Worm (Caenorhabditis elegans) whole organism, L2 larva: ENCODE results near the gene C56C10.4.
A peak's percentile ranks its signal among the peaks of the same experiment; 100 is the strongest.

Experiments used
- C34F6.9 ChIP-seq: fragments of 150-350 bp; optimal IDR thresholded peaks from 2 replicates; lab custom pipeline; 2014; ENCODE audit warnings: missing biosample characterization, missing genetic modification characterization
- F13H6.1 ChIP-seq: sonication (generic microtip); optimal IDR thresholded peaks from 2 replicates; lab custom pipeline; 2016; ENCODE audit warnings: missing genetic modification characterization, missing compliant biosample characterization
- R02D3.7 ChIP-seq: fragments of 150-350 bp; optimal IDR thresholded peaks from 2 replicates; lab custom pipeline; 2014; ENCODE audit warnings: missing biosample characterization, missing genetic modification characterization
- Y55F3AM.14 ChIP-seq: fragments of 200-800 bp; sonication (Bioruptor generic); optimal IDR thresholded peaks from 2 replicates; lab custom pipeline; 2018; ENCODE audit warnings: mild to moderate bottlenecking, missing genetic modification characterization, missing compliant biosample characterization
- ZK546.5 ChIP-seq: sonication (generic microtip); optimal IDR thresholded peaks from 2 replicates; lab custom pipeline; 2017; ENCODE audit warnings: missing biosample characterization, missing genetic modification characterization
- aly-2 ChIP-seq: fragments of 150-350 bp; optimal IDR thresholded peaks from 2 replicates; lab custom pipeline; 2014; ENCODE audit warnings: missing biosample characterization, missing genetic modification characterization
- ama-1 ChIP-seq: fragments of 150-350 bp; optimal IDR thresholded peaks from 2 replicates; lab custom pipeline; 2018; ENCODE audit warnings: inconsistent platforms
- ceh-16 ChIP-seq: fragments of 150-350 bp; optimal IDR thresholded peaks from 2 replicates; lab custom pipeline; 2014; ENCODE audit warnings: missing biosample characterization, missing genetic modification characterization
- ceh-82 ChIP-seq: fragments of 150-350 bp; optimal IDR thresholded peaks from 2 replicates; lab custom pipeline; 2014; ENCODE audit warnings: missing biosample characterization, missing genetic modification characterization
- dmd-4 ChIP-seq: sonication (generic microtip); optimal IDR thresholded peaks from 2 replicates; lab custom pipeline; 2017; ENCODE audit warnings: missing biosample characterization, missing genetic modification characterization
- egl-27 ChIP-seq: sonication (generic microtip); optimal IDR thresholded peaks from 3 replicates; lab custom pipeline; 2017; ENCODE audit warnings: missing biosample characterization, missing genetic modification reagents, missing genetic modification characterization
- elt-1 ChIP-seq: fragments of 150-350 bp; optimal IDR thresholded peaks from 2 replicates; lab custom pipeline; 2014; ENCODE audit warnings: missing biosample characterization, missing genetic modification characterization
- elt-3 ChIP-seq: sonication (generic microtip); optimal IDR thresholded peaks from 2 replicates; lab custom pipeline; 2017; ENCODE audit warnings: missing biosample characterization, missing genetic modification characterization
- fos-1 ChIP-seq: fragments of 150-350 bp; optimal IDR thresholded peaks from 2 replicates; lab custom pipeline; 2014; ENCODE audit warnings: missing biosample characterization, missing genetic modification characterization
- gmeb-1 ChIP-seq: fragments of 150-350 bp; optimal IDR thresholded peaks from 2 replicates; lab custom pipeline; 2014; ENCODE audit warnings: missing biosample characterization, missing genetic modification characterization
- lin-11 ChIP-seq: fragments of 150-350 bp; sonication (generic microtip); optimal IDR thresholded peaks from 2 replicates; lab custom pipeline; 2014; ENCODE audit warnings: missing biosample characterization, missing genetic modification characterization, inconsistent platforms, mixed read lengths
- lin-13 ChIP-seq: fragments of 150-350 bp; optimal IDR thresholded peaks from 2 replicates; lab custom pipeline; 2014; ENCODE audit warnings: missing biosample characterization, missing genetic modification reagents, missing genetic modification characterization
- lin-39 ChIP-seq: fragments of 150-350 bp; optimal IDR thresholded peaks from 2 replicates; lab custom pipeline; 2014; ENCODE audit warnings: missing biosample characterization, missing genetic modification reagents, missing genetic modification characterization
- lsy-2 ChIP-seq, 2 experiments: fragments of 150-350 bp in 1 of 2; sonication (generic microtip) in 1 of 2; optimal IDR thresholded peaks; 2 replicates each; lab custom pipeline; 2014 to 2017; ENCODE audit warnings: missing biosample characterization in 2 of 2, missing genetic modification characterization in 2 of 2
- mab-5 ChIP-seq: fragments of 150-350 bp; optimal IDR thresholded peaks from 2 replicates; lab custom pipeline; 2014; ENCODE audit warnings: missing biosample characterization, missing genetic modification characterization
- mdl-1 ChIP-seq, 2 experiments: fragments of 150-350 bp in 1 of 2; sonication (generic microtip) in 1 of 2; optimal IDR thresholded peaks; 2 replicates each; lab custom pipeline; 2017; ENCODE audit warnings: missing biosample characterization in 2 of 2, missing genetic modification characterization in 2 of 2
- nhr-10 ChIP-seq: sonication (generic microtip); optimal IDR thresholded peaks from 2 replicates; lab custom pipeline; 2017; ENCODE audit warnings: missing biosample characterization, missing genetic modification characterization
- nhr-11 ChIP-seq: fragments of 150-350 bp; optimal IDR thresholded peaks from 2 replicates; lab custom pipeline; 2014; ENCODE audit warnings: missing biosample characterization, missing genetic modification characterization
- nhr-12 ChIP-seq: fragments of 150-350 bp; optimal IDR thresholded peaks from 2 replicates; lab custom pipeline; 2014; ENCODE audit warnings: missing biosample characterization, missing genetic modification characterization
- nhr-129 ChIP-seq: fragments of 150-350 bp; optimal IDR thresholded peaks from 2 replicates; lab custom pipeline; 2014; ENCODE audit warnings: missing biosample characterization, missing genetic modification characterization
- nhr-21 ChIP-seq: fragments of 150-350 bp; optimal IDR thresholded peaks from 2 replicates; lab custom pipeline; 2014; ENCODE audit warnings: missing biosample characterization, missing genetic modification characterization
- nhr-23 ChIP-seq: fragments of 150-350 bp; optimal IDR thresholded peaks from 2 replicates; lab custom pipeline; 2014; ENCODE audit warnings: missing biosample characterization, missing genetic modification reagents, missing genetic modification characterization
- nhr-237 ChIP-seq: fragments of 150-350 bp; optimal IDR thresholded peaks from 2 replicates; lab custom pipeline; 2014; ENCODE audit warnings: missing biosample characterization, missing genetic modification characterization
- nhr-25 ChIP-seq: fragments of 150-350 bp; sonication (generic microtip); optimal IDR thresholded peaks from 3 replicates; lab custom pipeline; 2014; ENCODE audit warnings: missing biosample characterization, missing genetic modification characterization
- nhr-6 ChIP-seq: fragments of 150-350 bp; optimal IDR thresholded peaks from 2 replicates; lab custom pipeline; 2014; ENCODE audit warnings: missing biosample characterization, missing genetic modification characterization
- peb-1 ChIP-seq: fragments of 150-350 bp; optimal IDR thresholded peaks from 2 replicates; lab custom pipeline; 2014; ENCODE audit warnings: missing biosample characterization, missing genetic modification characterization
- sem-4 ChIP-seq: fragments of 150-350 bp; optimal IDR thresholded peaks from 2 replicates; lab custom pipeline; 2014; ENCODE audit warnings: missing biosample characterization, missing genetic modification reagents, missing genetic modification characterization
- skn-1 ChIP-seq: sonication (generic microtip); optimal IDR thresholded peaks from 2 replicates; lab custom pipeline; 2017; ENCODE audit warnings: missing biosample characterization, missing genetic modification characterization
- sma-3 ChIP-seq: sonication (generic microtip); optimal IDR thresholded peaks from 2 replicates; lab custom pipeline; 2016; ENCODE audit warnings: missing genetic modification reagents, missing genetic modification characterization, missing compliant biosample characterization
- sma-9 ChIP-seq, 2 experiments: fragments of 150-350 bp in 1 of 2; sonication (generic microtip) in 1 of 2; optimal IDR thresholded peaks; 2 replicates each; lab custom pipeline; 2014 to 2016; ENCODE audit warnings: missing genetic modification characterization in 2 of 2, mild to moderate bottlenecking in 1 of 2, missing biosample characterization in 1 of 2, missing compliant biosample characterization in 1 of 2, missing genetic modification reagents in 1 of 2, moderate library complexity in 1 of 2
- snpc-4 ChIP-seq: fragments of 150-350 bp; optimal IDR thresholded peaks from 2 replicates; lab custom pipeline; 2014; ENCODE audit warnings: missing biosample characterization, missing genetic modification characterization
- unc-39 ChIP-seq: fragments of 150-350 bp; optimal IDR thresholded peaks from 2 replicates; lab custom pipeline; 2014; ENCODE audit warnings: missing biosample characterization, missing genetic modification characterization
- unc-55 ChIP-seq: fragments of 150-350 bp; sonication (generic microtip); optimal IDR thresholded peaks from 3 replicates; lab custom pipeline; 2014; ENCODE audit warnings: missing biosample characterization, missing genetic modification reagents, missing genetic modification characterization
- unc-62 ChIP-seq: fragments of 150-350 bp; optimal IDR thresholded peaks from 2 replicates; lab custom pipeline; 2014; ENCODE audit warnings: missing biosample characterization, missing genetic modification reagents, missing genetic modification characterization
- zag-1 ChIP-seq: fragments of 150-350 bp; optimal IDR thresholded peaks from 2 replicates; lab custom pipeline; 2014; ENCODE audit warnings: missing biosample characterization, missing genetic modification characterization
- ztf-1 ChIP-seq: fragments of 200-800 bp; sonication (Bioruptor generic); conservative IDR thresholded peaks from 2 replicates; pipeline ENCODE4 v1.3.6; 2022; ENCODE audit warnings: missing genetic modification characterization, missing compliant biosample characterization
- ztf-4 ChIP-seq: fragments of 150-350 bp; optimal IDR thresholded peaks from 2 replicates; lab custom pipeline; 2014; ENCODE audit warnings: missing biosample characterization, missing genetic modification characterization

C56C10.4 gene

DNA sequence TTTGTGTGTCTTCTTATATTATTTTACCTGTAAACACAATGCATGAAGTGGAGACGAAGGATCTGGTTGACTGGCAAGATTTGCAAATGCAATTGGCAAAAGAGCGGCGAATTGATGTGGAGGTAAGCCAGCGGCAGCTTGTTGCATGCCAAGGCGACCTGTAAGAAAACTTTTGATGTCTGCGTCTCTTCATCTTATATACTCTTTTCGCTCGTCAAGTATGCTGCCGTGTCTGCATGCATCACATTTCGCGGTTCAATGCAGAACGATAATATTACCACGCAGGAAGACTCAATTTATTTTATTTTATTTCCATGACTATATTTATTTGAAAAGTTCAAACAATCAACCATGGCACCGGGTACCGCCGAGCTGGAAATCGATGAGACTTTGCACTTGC, 18.1 kb downstream of the C56C10.4 start, which contains the start of gene vps-33.2:
Gene vps-33.2, plus strand, starts transcription at position 244 of the 400 bp plus-strand sequence.
- TF ChIP-seq ZK546.5 (tag; lab: Kevin White, UChicago), result no peak
- TF ChIP-seq C34F6.9 (tag; lab: Kevin White, UChicago), result peak; percentile 59
- no peak for TF ChIP-seq elt-1
- no peak for TF ChIP-seq mab-5
- TF ChIP-seq nhr-6 (tag; lab: Kevin White, UChicago), result no peak
- TF ChIP-seq ceh-16 (tag; lab: Kevin White, UChicago), result no peak
- peak; percentile 27 to 58 for TF ChIP-seq lsy-2 (tag; optimal IDR thresholded peaks at IDR 0.05; lab: Kevin White, UChicago)
- no peak for TF ChIP-seq Y55F3AM.14 (GFP tag; lab: Kevin White, UChicago)
- TF ChIP-seq elt-3 (tag; lab: Kevin White, UChicago), result no peak
- TF ChIP-seq unc-55 (GFP tag; lab: Kevin White, UChicago), result no peak
- TF ChIP-seq ceh-82, result no peak
- peak; percentile 48 for TF ChIP-seq gmeb-1 (tag; lab: Kevin White, UChicago)
- TF ChIP-seq dmd-4, result no peak
- TF ChIP-seq peb-1 (tag; lab: Kevin White, UChicago), result no peak
- peak; percentile 46 for TF ChIP-seq F13H6.1 (tag; lab: Kevin White, UChicago)
- no peak for TF ChIP-seq skn-1 (tag; lab: Kevin White, UChicago)
- no peak for TF ChIP-seq ama-1
- TF ChIP-seq lin-39 (tag; lab: Kevin White, UChicago), result no peak
- TF ChIP-seq ztf-4 (tag; lab: Kevin White, UChicago), result no peak
- TF ChIP-seq nhr-12 (tag; lab: Kevin White, UChicago), result no peak
- TF ChIP-seq egl-27 (tag; lab: Kevin White, UChicago), result no peak
- TF ChIP-seq sma-3 (GFP tag; lab: Kevin White, UChicago), result peak; percentile 20
- TF ChIP-seq aly-2 (tag; lab: Kevin White, UChicago), result no peak
- peak; percentile 58 for TF ChIP-seq sma-9 (GFP tag; optimal IDR thresholded peaks at IDR 0.05; lab: Kevin White, UChicago)
- TF ChIP-seq sma-9 (tag; optimal IDR thresholded peaks at IDR 0.05; lab: Kevin White, UChicago), result no peak
- TF ChIP-seq nhr-237, result no peak
- TF ChIP-seq unc-62 (GFP tag; lab: Kevin White, UChicago), result no peak
- TF ChIP-seq nhr-11, result no peak
- peak; percentile 23 for TF ChIP-seq fos-1 (tag; lab: Kevin White, UChicago)
- no peak for TF ChIP-seq nhr-25
- no peak for TF ChIP-seq nhr-21 (tag; lab: Kevin White, UChicago)
- no peak for TF ChIP-seq zag-1 (tag; lab: Kevin White, UChicago)
- no peak for TF ChIP-seq mdl-1 (tag; optimal IDR thresholded peaks at IDR 0.05; lab: Kevin White, UChicago)
- no peak for TF ChIP-seq ztf-1 (GFP tag; lab: Robert Waterston, UW)
- peak; percentile 35 for TF ChIP-seq nhr-129 (tag; lab: Kevin White, UChicago)
- TF ChIP-seq lin-11 (tag; lab: Kevin White, UChicago), result peak; percentile 22
- no peak for TF ChIP-seq lin-13 (GFP tag; lab: Kevin White, UChicago)
- TF ChIP-seq nhr-23, result no peak
- TF ChIP-seq sem-4, result no peak
- TF ChIP-seq unc-39, result no peak
- no peak for TF ChIP-seq nhr-10 (tag; lab: Kevin White, UChicago)
- no peak for TF ChIP-seq R02D3.7 (tag; lab: Kevin White, UChicago)
- TF ChIP-seq, all 48 proteins: peak for 9

DNA sequence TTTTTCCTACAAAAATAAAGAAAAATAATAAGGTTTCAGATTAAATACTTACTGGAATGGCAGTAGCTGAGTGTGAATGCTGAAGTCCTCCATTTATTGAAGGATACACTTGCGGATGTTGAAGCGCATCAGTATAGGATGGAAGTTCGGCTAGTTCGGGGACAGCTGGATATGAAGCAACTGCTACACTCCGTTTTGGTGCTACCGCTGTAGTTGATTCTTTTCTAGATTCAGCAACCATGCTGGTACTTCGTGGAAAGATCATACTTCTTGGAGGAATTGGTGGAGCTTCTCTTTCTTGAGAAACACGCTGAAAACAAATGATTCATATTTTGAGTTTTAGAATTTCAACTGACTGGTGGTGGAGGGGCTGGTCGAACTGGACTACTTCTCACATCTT, 25.8 kb downstream of the C56C10.4 start:
- no peak for TF ChIP-seq elt-1
- no peak for TF ChIP-seq ceh-16 (tag; lab: Kevin White, UChicago)
- no peak for TF ChIP-seq nhr-23
- no peak for TF ChIP-seq gmeb-1 (tag; lab: Kevin White, UChicago)

DNA sequence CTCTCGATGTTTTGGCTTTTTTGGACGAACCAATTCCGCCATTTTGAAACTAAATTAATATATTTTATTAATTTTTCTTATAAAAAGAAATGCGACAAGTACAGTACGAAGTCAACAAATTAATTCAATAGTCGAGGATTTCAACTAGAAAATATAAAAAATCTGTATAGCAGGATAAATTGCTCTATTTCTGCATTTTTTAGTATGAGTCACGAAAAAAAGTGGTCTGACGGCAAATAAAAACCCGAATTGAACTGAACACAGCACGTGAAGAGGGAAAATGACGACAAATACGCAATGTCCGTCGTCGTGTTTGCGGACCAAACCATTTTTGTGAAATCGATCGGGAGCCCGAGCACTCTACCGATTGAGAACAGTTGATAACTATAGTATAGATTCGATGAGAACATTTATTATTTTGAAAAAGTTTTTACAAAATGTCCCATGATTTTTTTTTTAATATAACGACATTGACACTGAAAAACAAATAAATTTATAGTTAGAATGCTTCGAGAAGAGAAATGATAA, 26.5 kb downstream of the C56C10.4 start, which contains the start of gene epg-5:
Gene epg-5, minus strand, starts transcription at position 51 of the 528 bp plus-strand sequence.
- TF ChIP-seq lsy-2 (tag; optimal IDR thresholded peaks at IDR 0.05; lab: Kevin White, UChicago), result peak in 1 of 2 experiments; percentile 61
- no peak for TF ChIP-seq ztf-4 (tag; lab: Kevin White, UChicago)
- TF ChIP-seq C34F6.9 (tag; lab: Kevin White, UChicago), result peak; percentile 67
- TF ChIP-seq snpc-4 (tag; lab: Kevin White, UChicago), result no peak
- peak; percentile 6 for TF ChIP-seq lin-11 (tag; lab: Kevin White, UChicago)
- peak in 1 of 2 experiments; percentile 19 for TF ChIP-seq mdl-1 (tag; optimal IDR thresholded peaks at IDR 0.05; lab: Kevin White, UChicago)
- TF ChIP-seq fos-1 (tag; lab: Kevin White, UChicago), result peak; percentile 47
- peak; percentile 59 for TF ChIP-seq nhr-129 (tag; lab: Kevin White, UChicago)
